Worm (Caenorhabditis elegans) whole organism, mixed stage, embryonic: ENCODE results near the gene K08D8.9.
"Not testable (repeated sequence)": the region's sequence is repeated elsewhere in the genome, so short reads cannot be mapped to it uniquely, and the experiment has no call there.

Experiments
- M03D4.4 ChIP-seq: sonication (generic microtip); optimal IDR thresholded peaks from 2 replicates; lab custom pipeline; 2017; ENCODE audit warnings: mild to moderate bottlenecking, missing genetic modification characterization, missing compliant biosample characterization
- bed-3 ChIP-seq: fragments of 200-800 bp; sonication (Bioruptor generic); optimal IDR thresholded peaks from 3 replicates; lab custom pipeline; 2018; ENCODE audit warnings: mild to moderate bottlenecking, missing genetic modification characterization, moderate library complexity, missing compliant biosample characterization
- blmp-1 ChIP-seq: fragments of 150-350 bp; optimal IDR thresholded peaks from 2 replicates; lab custom pipeline; 2014; ENCODE audit warnings: missing biosample characterization, missing genetic modification characterization
- ceh-39 ChIP-seq: fragments of 150-350 bp; optimal IDR thresholded peaks from 2 replicates; lab custom pipeline; 2014; ENCODE audit warnings: missing biosample characterization, missing genetic modification characterization
- ceh-43 ChIP-seq: fragments of 200-800 bp; sonication (Bioruptor generic); optimal IDR thresholded peaks from 2 replicates; lab custom pipeline; 2018; ENCODE audit warnings: mild to moderate bottlenecking, missing genetic modification characterization, moderate library complexity, missing compliant biosample characterization
- ceh-83 ChIP-seq: fragments of 200-800 bp; sonication (Bioruptor generic); optimal IDR thresholded peaks from 2 replicates; lab custom pipeline; 2018; ENCODE audit warnings: mild to moderate bottlenecking, missing genetic modification characterization, missing compliant biosample characterization
- ces-1 ChIP-seq: fragments of 150-350 bp; optimal IDR thresholded peaks from 2 replicates; lab custom pipeline; 2014; ENCODE audit warnings: missing biosample characterization, missing genetic modification reagents, missing genetic modification characterization
- cnd-1 ChIP-seq: fragments of 200-800 bp; sonication (Bioruptor generic); optimal IDR thresholded peaks from 2 replicates; lab custom pipeline; 2018; ENCODE audit warnings: mild to moderate bottlenecking, missing genetic modification characterization, missing compliant biosample characterization
- elt-1 ChIP-seq: sonication (generic microtip); optimal IDR thresholded peaks from 2 replicates; lab custom pipeline; 2017; ENCODE audit warnings: missing genetic modification characterization, mild to moderate bottlenecking, missing compliant biosample characterization, antibody characterized with exemption, moderate library complexity, borderline replicate concordance; ENCODE audit not compliant: insufficient read depth
- flh-1 ChIP-seq: fragments of 200-800 bp; sonication (Bioruptor generic); optimal IDR thresholded peaks from 2 replicates; lab custom pipeline; 2018; ENCODE audit warnings: mild to moderate bottlenecking, missing genetic modification characterization, moderate library complexity, missing compliant biosample characterization
- ham-2 ChIP-seq: fragments of 200-800 bp; sonication (Bioruptor generic); optimal IDR thresholded peaks from 2 replicates; lab custom pipeline; 2018; ENCODE audit warnings: mild to moderate bottlenecking, missing genetic modification characterization, missing compliant biosample characterization
- hlh-1 ChIP-seq: fragments of 150-350 bp; optimal IDR thresholded peaks from 2 replicates; lab custom pipeline; 2014; ENCODE audit warnings: missing biosample characterization, missing genetic modification reagents, missing genetic modification characterization
- lin-13 ChIP-seq: fragments of 150-350 bp; optimal IDR thresholded peaks from 2 replicates; lab custom pipeline; 2014; ENCODE audit warnings: missing biosample characterization, missing genetic modification characterization
- lin-32 ChIP-seq: fragments of 200-800 bp; sonication (Bioruptor generic); optimal IDR thresholded peaks from 2 replicates; lab custom pipeline; 2018; ENCODE audit warnings: mild to moderate bottlenecking, missing genetic modification characterization, missing compliant biosample characterization
- lsy-2 ChIP-seq: fragments of 150-350 bp; optimal IDR thresholded peaks from 2 replicates; lab custom pipeline; 2014; ENCODE audit warnings: missing biosample characterization, missing genetic modification characterization
- mep-1 ChIP-seq: fragments of 150-350 bp; optimal IDR thresholded peaks from 2 replicates; lab custom pipeline; 2017; ENCODE audit warnings: missing biosample characterization, missing genetic modification reagents, missing genetic modification characterization, inconsistent platforms
- mls-2 ChIP-seq: sonication (generic microtip); optimal IDR thresholded peaks from 2 replicates; lab custom pipeline; 2016; ENCODE audit warnings: mild to moderate bottlenecking, missing genetic modification characterization, moderate library complexity, missing compliant biosample characterization
- nhr-12 ChIP-seq: fragments of 150-350 bp; optimal IDR thresholded peaks from 2 replicates; lab custom pipeline; 2014; ENCODE audit warnings: missing biosample characterization, missing genetic modification characterization
- nhr-2 ChIP-seq: fragments of 150-350 bp; optimal IDR thresholded peaks from 2 replicates; lab custom pipeline; 2014; ENCODE audit warnings: missing biosample characterization, missing genetic modification characterization
- nhr-237 ChIP-seq: fragments of 150-350 bp; optimal IDR thresholded peaks from 2 replicates; lab custom pipeline; 2014; ENCODE audit warnings: missing biosample characterization, missing genetic modification characterization
- nhr-28 ChIP-seq: fragments of 150-350 bp; optimal IDR thresholded peaks from 2 replicates; lab custom pipeline; 2014; ENCODE audit warnings: missing biosample characterization, missing genetic modification characterization
- nhr-76 ChIP-seq: sonication (generic microtip); optimal IDR thresholded peaks from 2 replicates; lab custom pipeline; 2017; ENCODE audit warnings: missing biosample characterization, missing genetic modification characterization
- pha-4 ChIP-seq: fragments of 150-350 bp; optimal IDR thresholded peaks from 2 replicates; lab custom pipeline; 2018; ENCODE audit warnings: missing biosample characterization, missing genetic modification reagents, missing genetic modification characterization
- sem-2 ChIP-seq: fragments of 200-800 bp; sonication (Bioruptor generic); optimal IDR thresholded peaks from 2 replicates; lab custom pipeline; 2018; ENCODE audit warnings: mild to moderate bottlenecking, missing genetic modification characterization, missing compliant biosample characterization
- snpc-4 ChIP-seq: fragments of 150-350 bp; optimal IDR thresholded peaks from 2 replicates; lab custom pipeline; 2014; ENCODE audit warnings: missing biosample characterization, missing genetic modification characterization
- sptf-1 ChIP-seq: sonication (generic microtip); optimal IDR thresholded peaks from 2 replicates; lab custom pipeline; 2017; ENCODE audit warnings: mild to moderate bottlenecking, missing genetic modification characterization, moderate library complexity, missing compliant biosample characterization
- tbx-8 ChIP-seq: fragments of 200-800 bp; sonication (Bioruptor generic); optimal IDR thresholded peaks from 2 replicates; lab custom pipeline; 2018; ENCODE audit warnings: mild to moderate bottlenecking, missing genetic modification characterization, moderate library complexity, missing compliant biosample characterization
- unc-120 ChIP-seq: sonication (generic microtip); optimal IDR thresholded peaks from 2 replicates; lab custom pipeline; 2017; ENCODE audit warnings: missing genetic modification characterization, missing compliant biosample characterization; ENCODE audit not compliant: poor library complexity, severe bottlenecking
- unc-39 ChIP-seq: fragments of 150-350 bp; optimal IDR thresholded peaks from 2 replicates; lab custom pipeline; 2014; ENCODE audit warnings: missing biosample characterization, missing genetic modification characterization
- zip-8 ChIP-seq: fragments of 150-350 bp; optimal IDR thresholded peaks from 2 replicates; lab custom pipeline; 2014; ENCODE audit warnings: missing biosample characterization, missing genetic modification characterization
- ztf-11 ChIP-seq: fragments of 150-350 bp; optimal IDR thresholded peaks from 2 replicates; lab custom pipeline; 2014; ENCODE audit warnings: missing biosample characterization, missing genetic modification characterization

Gene K08D8.9

ce11 chrIV:12869383-12869782, 30.1 kb upstream of the K08D8.9 start:
- TF ChIP-seq nhr-28 (tag; lab: Kevin White, UChicago) = no peak
- TF ChIP-seq ztf-11 (tag; lab: Kevin White, UChicago) = no peak
- TF ChIP-seq snpc-4 (tag; lab: Kevin White, UChicago) = no peak
- no peak for TF ChIP-seq cnd-1 (tag; lab: Kevin White, UChicago)
- TF ChIP-seq ceh-39 = no peak
- TF ChIP-seq tbx-8 = no peak
- TF ChIP-seq flh-1 (GFP tag; lab: Kevin White, UChicago) = no peak
- TF ChIP-seq blmp-1 (tag; lab: Kevin White, UChicago) = no peak
- TF ChIP-seq nhr-2 (tag; lab: Kevin White, UChicago) = no peak
- TF ChIP-seq nhr-76 (tag; lab: Kevin White, UChicago) = no peak
- TF ChIP-seq unc-39 (tag; lab: Kevin White, UChicago) = no peak
- no peak for TF ChIP-seq ceh-83 (GFP tag; lab: Kevin White, UChicago)
- TF ChIP-seq lin-13 (tag; lab: Kevin White, UChicago) = no peak
- no peak for TF ChIP-seq hlh-1 (tag; lab: Kevin White, UChicago)
- TF ChIP-seq lin-32 (GFP tag; lab: Kevin White, UChicago) = no peak
- no peak for TF ChIP-seq mep-1 (tag; lab: Kevin White, UChicago)
- TF ChIP-seq elt-1 (tag; lab: Kevin White, UChicago) = no peak
- TF ChIP-seq sptf-1 = no peak

ce11 chrIV:12869812-12870211, 29.7 kb upstream of the K08D8.9 start:
- TF ChIP-seq mls-2 (tag; lab: Kevin White, UChicago) = no peak
- TF ChIP-seq tbx-8 = no peak
- no peak for TF ChIP-seq ham-2
- no peak for TF ChIP-seq pha-4 (tag; lab: Kevin White, UChicago)
- no peak for TF ChIP-seq lin-13 (tag; lab: Kevin White, UChicago)
- no peak for TF ChIP-seq mep-1 (tag; lab: Kevin White, UChicago)
- no peak for TF ChIP-seq M03D4.4 (tag; lab: Kevin White, UChicago)
- no peak for TF ChIP-seq ces-1 (GFP tag; lab: Kevin White, UChicago)
- TF ChIP-seq sptf-1 = no peak
- no peak for TF ChIP-seq lsy-2 (tag; lab: Kevin White, UChicago)
- TF ChIP-seq nhr-12 (tag; lab: Kevin White, UChicago) = no peak
- no peak for TF ChIP-seq ceh-43
- no peak for TF ChIP-seq nhr-237 (tag; lab: Kevin White, UChicago)

DNA sequence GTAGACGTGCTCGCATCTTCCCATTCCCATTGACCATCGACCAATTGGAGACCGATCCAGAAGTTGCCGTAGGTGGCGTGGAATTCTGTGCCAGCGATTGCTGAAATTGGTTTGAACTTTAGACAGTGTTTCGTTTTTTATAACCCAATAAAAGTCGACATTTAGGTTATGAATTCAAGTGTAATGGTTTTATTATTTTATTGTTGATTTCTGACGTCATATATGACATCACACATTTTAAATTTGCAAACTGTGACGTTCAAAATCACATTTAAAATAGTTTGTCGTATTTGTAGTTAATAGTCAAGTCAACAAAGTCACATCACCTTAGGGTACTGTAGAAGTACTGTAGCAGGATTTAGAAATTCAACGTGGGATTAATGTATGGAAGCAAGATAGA, 29.2 kb upstream of the K08D8.9 start:
- TF ChIP-seq zip-8 (tag; lab: Kevin White, UChicago) (peak; percentile 84), lin-32 (GFP tag; lab: Kevin White, UChicago) (no peak)

DNA sequence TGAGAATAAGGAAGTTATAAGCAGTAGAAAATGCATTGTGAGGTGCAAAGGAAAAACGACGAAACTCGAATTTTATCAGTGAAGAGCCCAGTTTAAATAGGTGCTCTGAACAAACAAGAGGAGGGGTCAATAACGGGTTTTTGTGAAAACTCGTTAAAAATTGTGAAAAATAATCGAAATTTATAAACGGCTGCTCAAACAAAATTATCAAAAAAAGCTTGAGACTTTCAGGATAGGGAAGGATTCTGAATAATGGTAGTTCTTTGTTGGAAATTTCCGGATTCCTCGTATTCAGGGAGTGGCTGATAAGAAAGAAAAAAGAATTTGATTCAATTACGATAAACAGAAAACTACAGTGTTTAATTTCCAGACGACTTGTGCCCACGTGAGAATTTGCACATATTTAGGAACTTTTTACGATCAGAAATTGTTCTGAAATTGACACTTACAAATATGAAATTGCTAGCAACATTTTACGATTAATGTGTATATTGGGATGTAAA, 28.0 kb upstream of the K08D8.9 start, which contains the start of gene clec-187:
clec-187 (minus strand) TSS at position 51 of the 503 bp plus-strand sequence.
- TF ChIP-seq hlh-1 (tag; lab: Kevin White, UChicago) (no peak), tbx-8 (no peak), lin-13 (tag; lab: Kevin White, UChicago) (no peak), nhr-76 (tag; lab: Kevin White, UChicago) (no peak), nhr-28 (tag; lab: Kevin White, UChicago) (no peak), ceh-83 (GFP tag; lab: Kevin White, UChicago) (no peak), ceh-43 (no peak), sem-2 (GFP tag; lab: Kevin White, UChicago) (no peak), nhr-237 (tag; lab: Kevin White, UChicago) (no peak), nhr-12 (tag; lab: Kevin White, UChicago) (no peak), snpc-4 (tag; lab: Kevin White, UChicago) (no peak), M03D4.4 (tag; lab: Kevin White, UChicago) (no peak), nhr-2 (tag; lab: Kevin White, UChicago) (no peak), unc-120 (tag; lab: Kevin White, UChicago) (no peak), lin-32 (GFP tag; lab: Kevin White, UChicago) (no peak)

ce11 chrIV:12875260-12875659, 24.2 kb upstream of the K08D8.9 start, which contains the start of gene ZK896.1:
ZK896.1 (minus strand) TSS chrIV:12875360.
- TF ChIP-seq lin-13 (tag; lab: Kevin White, UChicago); blmp-1 (tag; lab: Kevin White, UChicago); bed-3 (GFP tag; lab: Kevin White, UChicago): not testable (repeated sequence)
